Fruit fly (Drosophila melanogaster): Measurements from ENCODE around the gene Sf3b5.

Gene Sf3b5

dm6 chr3R:9014859-9015466 lies at the start of gene Sf3b5, which contains the start of the genes Kcmf1 and CG11986:
Sf3b5 (minus strand) TSS chr3R:9015341.
Kcmf1 (minus strand) TSS chr3R:9014909.
CG11986 (plus strand) TSS chr3R:9015446.
- TF ChIP-seq vnd (GFP tag; IDR thresholded peaks at IDR 0.05; ENCODE audit: partially characterized antibody) (no peak), CG15479 (GFP tag; optimal IDR thresholded peaks at IDR 0.05) (no peak), CG9797 (GFP tag; optimal IDR thresholded peaks at IDR 0.05) (peak; percentile 74), H15 (GFP tag; IDR thresholded peaks at IDR 0.05) (no peak), CG8944 (GFP tag; optimal IDR thresholded peaks at IDR 0.05) (no peak), CG17186 (GFP tag; optimal IDR thresholded peaks at IDR 0.05) (peak; percentile 4), CG7786 (GFP tag; optimal IDR thresholded peaks at IDR 0.05) (no peak), CG4730 (GFP tag; IDR thresholded peaks at IDR 0.05) (no peak), CG4617 (GFP tag; optimal IDR thresholded peaks at IDR 0.05; ENCODE audit: borderline replicate concordance) (peak; percentile 74), grau (tag; optimal IDR thresholded peaks at IDR 0.05) (no peak), ro (GFP tag; IDR thresholded peaks at IDR 0.05) (no peak), CTCF (GFP tag; optimal IDR thresholded peaks at IDR 0.05) (no peak), bigmax (GFP tag; optimal IDR thresholded peaks at IDR 0.05) (no peak), YL-1 (GFP tag; optimal IDR thresholded peaks at IDR 0.05) (peak; percentile 22), cg (GFP tag; optimal IDR thresholded peaks at IDR 0.05) (no peak), gem (tag; optimal IDR thresholded peaks at IDR 0.05) (no peak), Sin3A (optimal IDR thresholded peaks at IDR 0.05) (peak; percentile 34), da (GFP tag; optimal IDR thresholded peaks at IDR 0.05) (no peak), HHEX (GFP tag; optimal IDR thresholded peaks at IDR 0.05) (no peak), az2 (GFP tag; optimal IDR thresholded peaks at IDR 0.05) (no peak), CG15601 (tag; optimal IDR thresholded peaks at IDR 0.05) (no peak), Ravus (GFP tag; IDR thresholded peaks at IDR 0.05) (no peak), tgo (GFP tag; IDR thresholded peaks at IDR 0.05) (no peak), CG7839 (tag; optimal IDR thresholded peaks at IDR 0.05) (no peak), CG8281 (tag; optimal IDR thresholded peaks at IDR 0.05) (no peak), Sox102F (GFP tag; optimal IDR thresholded peaks at IDR 0.05) (no peak), CG33213 (GFP tag; optimal IDR thresholded peaks at IDR 0.05) (no peak), ac (GFP tag; optimal IDR thresholded peaks at IDR 0.05) (no peak), CG10209 (GFP tag; optimal IDR thresholded peaks at IDR 0.05) (no peak), usp (GFP tag; optimal IDR thresholded peaks at IDR 0.05) (no peak), luna (GFP tag; optimal IDR thresholded peaks at IDR 0.05) (no peak), Med (GFP tag) (no peak), sens (GFP tag) (peak; percentile 57), Hr78 (GFP tag; optimal IDR thresholded peaks at IDR 0.05) (peak in 1 of 2 experiments; percentile 12), MESR4 (GFP tag; optimal IDR thresholded peaks at IDR 0.05) (peak; percentile 49), sens-2 (GFP tag; IDR thresholded peaks at IDR 0.05) (no peak), Max (GFP tag; optimal IDR thresholded peaks at IDR 0.05) (no peak), CG42726 (GFP tag; IDR thresholded peaks at IDR 0.05; ENCODE audit: partially characterized antibody) (no peak), Deaf1 (tag; optimal IDR thresholded peaks at IDR 0.05) (no peak), run (tag; optimal IDR thresholded peaks at IDR 0.05) (no peak), rib (GFP tag; IDR thresholded peaks at IDR 0.05) (no peak), Opbp (GFP tag; IDR thresholded peaks at IDR 0.05; ENCODE audit: partially characterized antibody) (0 out of 3 replicates have a peak, but pooled peaks have one; percentile 32), Dll (GFP tag; IDR thresholded peaks at IDR 0.05; ENCODE audit: partially characterized antibody) (no peak), CG1024 (GFP tag; IDR thresholded peaks at IDR 0.05) (no peak), CG10321 (GFP tag; IDR thresholded peaks at IDR 0.05) (no peak), pzg (GFP tag; optimal IDR thresholded peaks at IDR 0.05) (peak; percentile 36), so (GFP tag; IDR thresholded peaks at IDR 0.05) (no peak), gsb (GFP tag; IDR thresholded peaks at IDR 0.05) (no peak), sisA (GFP tag; IDR thresholded peaks at IDR 0.05) (no peak), CG2116 (GFP tag; optimal IDR thresholded peaks at IDR 0.05) (peak; percentile 18), repo (GFP tag; optimal IDR thresholded peaks at IDR 0.05) (no peak)

Measured in whole organism, embryonic.